Worm (Caenorhabditis elegans) whole organism, L2 larva: ENCODE measurements around the gene F59B2.12.

ENCODE experiments used
- ZK546.5 ChIP-seq: sonication (generic microtip); optimal IDR thresholded peaks from 2 replicates; lab custom pipeline; 2017; ENCODE audit warnings: missing biosample characterization, missing genetic modification characterization
- ceh-16 ChIP-seq: fragments of 150-350 bp; optimal IDR thresholded peaks from 2 replicates; lab custom pipeline; 2014; ENCODE audit warnings: missing biosample characterization, missing genetic modification characterization
- elt-3 ChIP-seq: sonication (generic microtip); optimal IDR thresholded peaks from 2 replicates; lab custom pipeline; 2017; ENCODE audit warnings: missing biosample characterization, missing genetic modification characterization
- lin-39 ChIP-seq: fragments of 150-350 bp; optimal IDR thresholded peaks from 2 replicates; lab custom pipeline; 2014; ENCODE audit warnings: missing biosample characterization, missing genetic modification reagents, missing genetic modification characterization
- mab-5 ChIP-seq: fragments of 150-350 bp; optimal IDR thresholded peaks from 2 replicates; lab custom pipeline; 2014; ENCODE audit warnings: missing biosample characterization, missing genetic modification characterization
- nhr-237 ChIP-seq: fragments of 150-350 bp; optimal IDR thresholded peaks from 2 replicates; lab custom pipeline; 2014; ENCODE audit warnings: missing biosample characterization, missing genetic modification characterization
- skn-1 ChIP-seq: sonication (generic microtip); optimal IDR thresholded peaks from 2 replicates; lab custom pipeline; 2017; ENCODE audit warnings: missing biosample characterization, missing genetic modification characterization
- sma-9 ChIP-seq, 2 experiments: fragments of 150-350 bp in 1 of 2; sonication (generic microtip) in 1 of 2; optimal IDR thresholded peaks; 2 replicates each; lab custom pipeline; 2014 to 2016; ENCODE audit warnings: missing genetic modification characterization in 2 of 2, mild to moderate bottlenecking in 1 of 2, missing biosample characterization in 1 of 2, missing compliant biosample characterization in 1 of 2, missing genetic modification reagents in 1 of 2, moderate library complexity in 1 of 2
- ztf-11 ChIP-seq: sonication (generic microtip); optimal IDR thresholded peaks from 2 replicates; lab custom pipeline; 2017; ENCODE audit warnings: missing biosample characterization, missing genetic modification characterization

- TF ChIP-seq ztf-11 (tag; lab: Kevin White, UChicago), result no peak
- no peak for TF ChIP-seq skn-1 (tag; lab: Kevin White, UChicago)
- TF ChIP-seq elt-3 (tag; lab: Kevin White, UChicago), result no peak
- TF ChIP-seq nhr-237 (tag; lab: Kevin White, UChicago), result no peak
- TF ChIP-seq ceh-16 (tag; lab: Kevin White, UChicago), result no peak
- TF ChIP-seq lin-39 (tag; lab: Kevin White, UChicago), result no peak
- no peak for TF ChIP-seq sma-9 (GFP tag; optimal IDR thresholded peaks at IDR 0.05; lab: Kevin White, UChicago)
- no peak for TF ChIP-seq sma-9 (tag; optimal IDR thresholded peaks at IDR 0.05; lab: Kevin White, UChicago)
- no peak for TF ChIP-seq ZK546.5
- TF ChIP-seq mab-5, result no peak
Observed at ce11 chrIII:8999508-8999907, 17.9 kb upstream of the F59B2.12 start, which contains the start of gene F59B2.3.
